Fruit fly (Drosophila melanogaster) whole organism, embryonic: ENCODE data around the gene CG33230.

Experiments
- Adf1 ChIP-seq: fragments of 200-800 bp; sonication (Bioruptor generic); IDR thresholded peaks from 2 replicates; pipeline ENCODE4 v1.3.6; 2022; ENCODE audit warnings: missing biosample characterization, missing genetic modification characterization
- B-H2 ChIP-seq: fragments of 200-800 bp; sonication (Bioruptor generic); optimal IDR thresholded peaks from 2 replicates; lab custom pipeline; 2018; ENCODE audit warnings: missing biosample characterization, mild to moderate bottlenecking, missing genetic modification characterization
- CG10321 ChIP-seq: fragments of 200-800 bp; sonication (Bioruptor generic); IDR thresholded peaks from 2 replicates; pipeline ENCODE4 v1.3.6; 2022; ENCODE audit warnings: missing biosample characterization, missing genetic modification characterization
- CG11093 ChIP-seq: fragments of 200-800 bp; sonication (Bioruptor generic); IDR thresholded peaks from 3 replicates; pipeline ENCODE4 v1.3.6; 2022; ENCODE audit warnings: missing biosample characterization, missing genetic modification characterization
- CG11247 ChIP-seq: fragments of 200-800 bp; sonication (Bioruptor generic); IDR thresholded peaks from 2 replicates; pipeline ENCODE4 v1.3.6; 2022; ENCODE audit warnings: missing biosample characterization, missing genetic modification characterization
- CG11456 ChIP-seq: fragments of 200-800 bp; sonication (Bioruptor generic); IDR thresholded peaks from 3 replicates; pipeline ENCODE4 v1.3.6; 2022; ENCODE audit warnings: missing biosample characterization, missing genetic modification characterization
- CG12104 ChIP-seq: fragments of 200-800 bp; sonication (Bioruptor generic); optimal IDR thresholded peaks from 3 replicates; lab custom pipeline; 2016; ENCODE audit warnings: missing biosample characterization, missing genetic modification characterization
- CG12769 ChIP-seq: fragments of 200-800 bp; sonication (Bioruptor generic); optimal IDR thresholded peaks from 2 replicates; lab custom pipeline; 2019; ENCODE audit warnings: missing biosample characterization, mild to moderate bottlenecking, missing genetic modification characterization, moderate library complexity
- CG13624 ChIP-seq: fragments of 200-800 bp; sonication (Bioruptor generic); optimal IDR thresholded peaks from 2 replicates; lab custom pipeline; 2016; ENCODE audit warnings: missing biosample characterization, missing genetic modification characterization
- CG14014 ChIP-seq: fragments of 200-800 bp; sonication (Bioruptor generic); IDR thresholded peaks from 2 replicates; pipeline ENCODE4 v1.3.6; 2022; ENCODE audit warnings: missing biosample characterization, missing genetic modification characterization
- CG15073 ChIP-seq: fragments of 200-800 bp; sonication (Bioruptor generic); optimal IDR thresholded peaks from 2 replicates; lab custom pipeline; 2016; ENCODE audit warnings: missing biosample characterization, missing genetic modification characterization
- CG1602 ChIP-seq: fragments of 200-800 bp; sonication (Bioruptor generic); optimal IDR thresholded peaks from 3 replicates; lab custom pipeline; 2016; ENCODE audit warnings: missing biosample characterization, missing genetic modification characterization
- CG16779 ChIP-seq: fragments of 200-800 bp; sonication (Bioruptor generic); IDR thresholded peaks from 2 replicates; pipeline ENCODE4 v1.3.6; 2022; ENCODE audit warnings: missing biosample characterization, missing genetic modification characterization
- CG17361 ChIP-seq: fragments of 200-800 bp; sonication (Bioruptor generic); IDR thresholded peaks from 3 replicates; pipeline ENCODE4 v1.3.6; 2022; ENCODE audit warnings: missing biosample characterization, missing genetic modification characterization
- CG30020 ChIP-seq: fragments of 200-800 bp; optimal IDR thresholded peaks from 2 replicates; lab custom pipeline; 2019; ENCODE audit warnings: missing biosample characterization, mild to moderate bottlenecking, missing genetic modification characterization, moderate library complexity
- CG31365 ChIP-seq: fragments of 200-800 bp; sonication (Bioruptor generic); optimal IDR thresholded peaks from 2 replicates; lab custom pipeline; 2018; ENCODE audit warnings: missing biosample characterization, mild to moderate bottlenecking, missing genetic modification characterization
- CG31441 ChIP-seq: fragments of 200-800 bp; sonication (Bioruptor generic); IDR thresholded peaks from 2 replicates; pipeline ENCODE4 v1.3.6; 2022; ENCODE audit warnings: missing biosample characterization, missing genetic modification characterization
- CG32532 ChIP-seq: fragments of 200-800 bp; sonication (Bioruptor generic); IDR thresholded peaks from 2 replicates; pipeline ENCODE4 v1.3.6; 2022; ENCODE audit warnings: missing biosample characterization, missing genetic modification characterization
- CG4328 ChIP-seq: fragments of 200-800 bp; sonication (Bioruptor generic); optimal IDR thresholded peaks from 3 replicates; lab custom pipeline; 2017; ENCODE audit warnings: missing biosample characterization, missing genetic modification reagents, missing genetic modification characterization
- CG4707 ChIP-seq: fragments of 200-800 bp; sonication (Bioruptor generic); optimal IDR thresholded peaks from 2 replicates; lab custom pipeline; 2018; ENCODE audit warnings: missing biosample characterization, mild to moderate bottlenecking, missing genetic modification characterization, moderate library complexity
- CG5245 ChIP-seq: fragments of 200-800 bp; sonication (Bioruptor generic); optimal IDR thresholded peaks from 3 replicates; lab custom pipeline; 2016; ENCODE audit warnings: missing biosample characterization, missing genetic modification characterization
- CG6254 ChIP-seq: fragments of 200-800 bp; sonication (Bioruptor generic); optimal IDR thresholded peaks from 3 replicates; lab custom pipeline; 2017; ENCODE audit warnings: mild to moderate bottlenecking, missing biosample characterization, missing genetic modification reagents, missing genetic modification characterization
- CG6791 ChIP-seq: fragments of 200-800 bp; sonication (Bioruptor generic); IDR thresholded peaks from 3 replicates; pipeline ENCODE4 v1.3.6; 2022; ENCODE audit warnings: missing biosample characterization, missing genetic modification characterization; ENCODE audit not compliant: partially characterized antibody
- CG8388 ChIP-seq: fragments of 200-800 bp; sonication (Bioruptor generic); optimal IDR thresholded peaks from 2 replicates; lab custom pipeline; 2019; ENCODE audit warnings: missing biosample characterization, mild to moderate bottlenecking, missing genetic modification characterization, moderate library complexity
- CG9609 ChIP-seq: fragments of 200-800 bp; sonication (Bioruptor generic); optimal IDR thresholded peaks from 3 replicates; lab custom pipeline; 2016; ENCODE audit warnings: missing biosample characterization, missing genetic modification characterization
- CG9876 ChIP-seq: fragments of 200-800 bp; sonication (Bioruptor generic); optimal IDR thresholded peaks from 2 replicates; lab custom pipeline; 2016; ENCODE audit warnings: missing biosample characterization, missing genetic modification characterization
- D19A ChIP-seq: fragments of 200-800 bp; optimal IDR thresholded peaks from 3 replicates; lab custom pipeline; 2019; ENCODE audit warnings: missing biosample characterization, mild to moderate bottlenecking, missing genetic modification characterization, moderate library complexity
- Doc3 ChIP-seq: fragments of 200-800 bp; sonication (Bioruptor generic); IDR thresholded peaks from 3 replicates; pipeline ENCODE4 v1.3.6; 2022; ENCODE audit warnings: missing biosample characterization, missing genetic modification characterization; ENCODE audit not compliant: partially characterized antibody
- ERR ChIP-seq: fragments of 200-800 bp; sonication (Bioruptor generic); optimal IDR thresholded peaks from 2 replicates; lab custom pipeline; 2016; ENCODE audit warnings: missing biosample characterization, missing genetic modification characterization
- HLH3B ChIP-seq: fragments of 200-800 bp; sonication (Bioruptor generic); IDR thresholded peaks from 2 replicates; pipeline ENCODE4 v1.3.6; 2022; ENCODE audit warnings: missing biosample characterization, missing genetic modification characterization
- HLH54F ChIP-seq: fragments of 200-800 bp; sonication (Bioruptor generic); optimal IDR thresholded peaks from 3 replicates; lab custom pipeline; 2016; ENCODE audit warnings: missing biosample characterization, missing genetic modification characterization
- Kr ChIP-seq: fragments of 200-800 bp; sonication (Bioruptor generic); optimal IDR thresholded peaks from 2 replicates; lab custom pipeline; 2017; ENCODE audit warnings: missing biosample characterization, mild to moderate bottlenecking, missing genetic modification characterization
- Lpt ChIP-seq: fragments of >200 bp; optimal IDR thresholded peaks from 2 replicates; lab custom pipeline; 2018; ENCODE audit warnings: missing biosample characterization, missing genetic modification characterization
- Mes4 ChIP-seq: fragments of 200-800 bp; sonication (Bioruptor generic); optimal IDR thresholded peaks from 2 replicates; lab custom pipeline; 2016; ENCODE audit warnings: missing biosample characterization, missing genetic modification characterization
- aop ChIP-seq: fragments of 200-800 bp; sonication (Bioruptor generic); IDR thresholded peaks from 2 replicates; pipeline ENCODE4 v1.3.6; 2022; ENCODE audit warnings: missing biosample characterization, missing genetic modification characterization
- cad ChIP-seq: fragments of >200 bp; optimal IDR thresholded peaks from 2 replicates; lab custom pipeline; 2017; ENCODE audit warnings: missing biosample characterization, missing genetic modification characterization
- cwo ChIP-seq: fragments of 200-800 bp; sonication (Bioruptor generic); optimal IDR thresholded peaks from 3 replicates; lab custom pipeline; 2017; ENCODE audit warnings: missing biosample characterization, missing genetic modification characterization, mild to moderate bottlenecking, moderate library complexity, missing genetic modification reagents
- da ChIP-seq: fragments of 200-800 bp; sonication (Bioruptor generic); optimal IDR thresholded peaks from 2 replicates; lab custom pipeline; 2016; ENCODE audit warnings: missing biosample characterization, missing genetic modification characterization
- dmrt99B ChIP-seq: fragments of 200-800 bp; sonication (Bioruptor generic); optimal IDR thresholded peaks from 2 replicates; lab custom pipeline; 2018; ENCODE audit warnings: missing biosample characterization, mild to moderate bottlenecking, missing genetic modification characterization, moderate library complexity
- eve ChIP-seq, 2 experiments: fragments of >200 bp; optimal IDR thresholded peaks; 2 replicates each; lab custom pipeline; 2017; ENCODE audit warnings: missing biosample characterization in 2 of 2, missing genetic modification characterization in 2 of 2
- ewg ChIP-seq: fragments of 200-800 bp; sonication (Bioruptor generic); optimal IDR thresholded peaks from 3 replicates; lab custom pipeline; 2017; ENCODE audit warnings: mild to moderate bottlenecking, missing biosample characterization, missing genetic modification reagents, missing genetic modification characterization
- jumu ChIP-seq: fragments of 200-800 bp; sonication (Bioruptor generic); optimal IDR thresholded peaks from 3 replicates; lab custom pipeline; 2016; ENCODE audit warnings: missing biosample characterization, missing genetic modification characterization
- kah ChIP-seq: fragments of 200-800 bp; sonication (Bioruptor generic); optimal IDR thresholded peaks from 2 replicates; lab custom pipeline; 2018; ENCODE audit warnings: missing biosample characterization, mild to moderate bottlenecking, missing genetic modification characterization
- klu ChIP-seq: fragments of 200-800 bp; sonication (Bioruptor generic); IDR thresholded peaks from 2 replicates; pipeline ENCODE4 v1.3.6; 2022; ENCODE audit warnings: missing biosample characterization, missing genetic modification characterization
- kni ChIP-seq: fragments of 200-800 bp; sonication (Bioruptor generic); optimal IDR thresholded peaks from 3 replicates; lab custom pipeline; 2017; ENCODE audit warnings: mild to moderate bottlenecking, missing biosample characterization, missing genetic modification reagents, missing genetic modification characterization
- mld ChIP-seq: fragments of 200-800 bp; sonication (Bioruptor generic); IDR thresholded peaks from 3 replicates; pipeline ENCODE4 v1.3.6; 2022; ENCODE audit warnings: missing biosample characterization, missing genetic modification characterization; ENCODE audit not compliant: partially characterized antibody
- nau ChIP-seq: fragments of 200-800 bp; sonication (Bioruptor generic); optimal IDR thresholded peaks from 3 replicates; lab custom pipeline; 2017; ENCODE audit warnings: missing biosample characterization, mild to moderate bottlenecking, missing genetic modification characterization, missing genetic modification reagents
- nerfin-2 ChIP-seq: fragments of 200-800 bp; sonication (Bioruptor generic); IDR thresholded peaks from 2 replicates; pipeline ENCODE4 v1.3.6; 2022; ENCODE audit warnings: missing biosample characterization, missing genetic modification characterization; ENCODE audit not compliant: partially characterized antibody
- onecut ChIP-seq: fragments of 200-800 bp; sonication (Bioruptor generic); IDR thresholded peaks from 2 replicates; pipeline ENCODE4 v1.3.6; 2022; ENCODE audit warnings: missing biosample characterization, missing genetic modification characterization
- pum ChIP-seq: fragments of 200-800 bp; sonication (Bioruptor generic); optimal IDR thresholded peaks from 2 replicates; lab custom pipeline; 2016; ENCODE audit warnings: missing biosample characterization, missing genetic modification characterization
- sens ChIP-seq: fragments of 200-800 bp; sonication (Bioruptor generic); peaks from one replicate; lab custom pipeline; 2016; ENCODE audit warnings: missing biosample characterization, missing genetic modification characterization
- sens-2 ChIP-seq: fragments of 200-800 bp; sonication (Bioruptor generic); IDR thresholded peaks from 2 replicates; pipeline ENCODE4 v1.3.6; 2022; ENCODE audit warnings: missing biosample characterization, missing genetic modification characterization

The CG33230 gene

DNA sequence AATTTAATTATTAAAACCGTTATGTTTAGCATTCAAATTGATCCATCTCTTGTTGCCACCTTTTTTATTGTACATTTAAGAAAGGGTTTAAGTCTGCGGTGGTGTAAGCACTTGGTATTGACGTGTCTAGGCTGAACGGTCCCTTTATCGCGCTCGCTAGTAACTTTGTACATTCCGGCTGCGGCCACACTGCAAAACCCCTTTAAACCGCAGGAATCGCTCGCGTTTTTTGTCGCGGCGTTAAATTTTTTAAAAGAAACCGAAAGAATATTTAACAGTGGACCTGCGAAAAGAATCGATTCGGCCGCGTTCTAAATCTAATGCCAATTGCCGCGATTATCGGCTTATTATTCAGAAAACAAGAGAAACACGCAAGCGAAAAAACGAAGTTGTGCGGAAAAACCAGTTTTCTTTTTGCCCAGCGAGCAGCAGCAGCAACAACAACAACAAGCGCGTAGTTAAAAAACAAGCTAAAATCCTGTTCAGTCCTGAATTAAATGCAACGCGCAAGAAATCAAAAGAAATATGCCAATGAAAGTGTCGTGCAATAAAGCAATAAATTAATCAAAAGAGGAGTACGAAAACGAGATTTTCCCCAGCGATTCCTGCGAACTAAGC is 41.6 kb upstream of the CG33230 start, which contains the start of gene CG13917 (continued):
- TF ChIP-seq CG14014 (no peak), B-H2 (GFP tag; lab: Kevin White, UChicago) (no peak), cad (GFP tag; lab: Kevin White, UChicago) (no peak), Mes4 (GFP tag; lab: Kevin White, UChicago) (no peak), nerfin-2 (GFP tag; lab: Robert Waterston, UW) (no peak), CG11456 (GFP tag; lab: Robert Waterston, UW) (no peak), CG12104 (GFP tag; lab: Kevin White, UChicago) (no peak), da (GFP tag; lab: Kevin White, UChicago) (no peak), klu (GFP tag; lab: Robert Waterston, UW) (no peak), CG8388 (GFP tag; lab: Kevin White, UChicago) (no peak), ERR (GFP tag; lab: Kevin White, UChicago) (no peak), CG12769 (tag; lab: Kevin White, UChicago) (no peak), HLH3B (GFP tag; lab: Robert Waterston, UW) (no peak), aop (GFP tag; lab: Robert Waterston, UW) (no peak), CG11247 (no peak), CG11093 (no peak), sens-2 (GFP tag; lab: Robert Waterston, UW) (no peak), Lpt (GFP tag; lab: Kevin White, UChicago) (no peak), CG6254 (GFP tag; lab: Kevin White, UChicago) (no peak), CG15073 (GFP tag; lab: Kevin White, UChicago) (no peak), eve (GFP tag; optimal IDR thresholded peaks at IDR 0.05; lab: Kevin White, UChicago) (no peak), CG32532 (GFP tag; lab: Robert Waterston, UW) (no peak), CG31441 (0 out of 2 replicates have a peak, but pooled peaks have one; percentile 20), Kr (peak; percentile 84), CG30020 (no peak), ewg (GFP tag; lab: Kevin White, UChicago) (no peak), D19A (no peak), sens (GFP tag; lab: Kevin White, UChicago) (peak; percentile 44), mld (no peak), CG13624 (no peak), pum (no peak), nau (GFP tag; lab: Kevin White, UChicago) (no peak), Doc3 (GFP tag; lab: Robert Waterston, UW) (no peak), CG4328 (no peak), CG10321 (GFP tag; lab: Robert Waterston, UW) (no peak), Adf1 (GFP tag; lab: Robert Waterston, UW) (no peak), CG9609 (GFP tag; lab: Kevin White, UChicago) (no peak), CG9876 (GFP tag; lab: Kevin White, UChicago) (no peak), CG1602 (no peak), kah (GFP tag; lab: Kevin White, UChicago) (no peak), CG17361 (GFP tag; lab: Robert Waterston, UW) (no peak; the same call in 2 of the 3 replicates), kni (GFP tag; lab: Kevin White, UChicago) (no peak), dmrt99B (tag; lab: Kevin White, UChicago) (no peak), jumu (no peak), CG31365 (tag; lab: Kevin White, UChicago) (no peak), HLH54F (GFP tag; lab: Kevin White, UChicago) (no peak), onecut (GFP tag; lab: Robert Waterston, UW) (no peak), CG6791 (GFP tag; lab: Robert Waterston, UW) (no peak), cwo (GFP tag; lab: Kevin White, UChicago) (no peak), CG4707 (GFP tag; lab: Kevin White, UChicago) (no peak), CG5245 (GFP tag; lab: Kevin White, UChicago) (no peak), CG16779 (no peak)
